Worm (Caenorhabditis elegans): Measurements from ENCODE around the gene K08E4.2.

DNA sequence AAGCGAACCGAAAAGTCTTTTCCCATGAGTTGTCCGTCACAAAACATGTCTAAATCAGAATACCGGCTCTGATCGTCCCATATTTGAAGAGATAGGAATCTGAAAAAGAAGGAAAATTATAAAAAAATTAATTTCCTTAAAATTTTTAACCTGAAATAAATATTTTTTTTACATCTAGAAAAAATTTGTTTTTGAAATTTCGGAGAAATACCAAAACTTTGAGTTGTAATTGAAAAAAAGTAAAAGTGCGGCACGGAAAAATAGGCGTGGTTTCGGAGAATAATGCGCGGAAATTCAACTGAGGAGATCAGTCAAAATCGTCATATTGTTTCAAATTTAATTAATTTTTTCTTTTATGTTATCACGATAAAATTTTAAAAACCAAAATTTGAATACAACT is 33.1 kb upstream of the K08E4.2 start, which contains the start of gene F11A10.6:
- no peak for TF ChIP-seq nfya-2 (GFP tag; IDR thresholded peaks at IDR 0.05)
- no peak for TF ChIP-seq ama-1 (optimal IDR thresholded peaks at IDR 0.05)
- TF ChIP-seq ama-1 (GFP tag; optimal IDR thresholded peaks at IDR 0.05): no peak
- no peak for TF ChIP-seq lsy-27 (tag; optimal IDR thresholded peaks at IDR 0.05; ENCODE audit: borderline replicate concordance, insufficient read depth)
- TF ChIP-seq attf-5 (GFP tag; optimal IDR thresholded peaks at IDR 0.05): no peak
